Worm (Caenorhabditis elegans) whole organism, L4 larva: ENCODE data around the gene C34C6.9.

Source experiments
- F10B5.3 ChIP-seq: sonication (generic microtip); optimal IDR thresholded peaks from 2 replicates; lab custom pipeline; 2016; ENCODE audit warnings: mild to moderate bottlenecking, missing genetic modification characterization, missing compliant biosample characterization
- F37D6.2 ChIP-seq: sonication (generic microtip); optimal IDR thresholded peaks from 2 replicates; lab custom pipeline; 2016; ENCODE audit warnings: mild to moderate bottlenecking, missing genetic modification characterization, missing compliant biosample characterization
- F44E2.7 ChIP-seq: fragments of 200-800 bp; sonication (Bioruptor generic); IDR thresholded peaks from 2 replicates; pipeline ENCODE4 v2.1.2; 2022; ENCODE audit warnings: missing genetic modification characterization, missing compliant biosample characterization
- T26A8.4 ChIP-seq: fragments of 200-800 bp; sonication (Bioruptor generic); IDR thresholded peaks from 2 replicates; pipeline ENCODE4 v1.3.6; 2022; ENCODE audit warnings: missing genetic modification characterization, missing compliant biosample characterization
- Y105C5A.15 ChIP-seq: fragments of 200-800 bp; sonication (Bioruptor generic); IDR thresholded peaks from 2 replicates; pipeline ENCODE4 v1.3.6; 2022; ENCODE audit warnings: missing genetic modification characterization, missing compliant biosample characterization
- ama-1 ChIP-seq: fragments of 150-350 bp; optimal IDR thresholded peaks from 2 replicates; lab custom pipeline; 2014; ENCODE audit warnings: inconsistent platforms, mixed read lengths
- ceh-32 ChIP-seq: sonication (generic microtip); optimal IDR thresholded peaks from 2 replicates; lab custom pipeline; 2016; ENCODE audit warnings: mild to moderate bottlenecking, missing genetic modification characterization, missing compliant biosample characterization; ENCODE audit not compliant: poor library complexity
- cey-2 ChIP-seq: sonication (generic microtip); optimal IDR thresholded peaks from 3 replicates; lab custom pipeline; 2017; ENCODE audit warnings: missing genetic modification characterization, mild to moderate bottlenecking, missing compliant biosample characterization, antibody characterized with exemption, borderline replicate concordance; ENCODE audit not compliant: insufficient read depth
- ctbp-1 ChIP-seq: fragments of 200-800 bp; sonication (Bioruptor generic); IDR thresholded peaks from 2 replicates; pipeline ENCODE4 v1.3.6; 2022; ENCODE audit warnings: missing genetic modification reagents, missing genetic modification characterization, missing compliant biosample characterization
- daf-8 ChIP-seq: fragments of 200-800 bp; sonication (Bioruptor generic); IDR thresholded peaks from 2 replicates; pipeline ENCODE4 v1.3.6; 2022; ENCODE audit warnings: missing genetic modification characterization, missing compliant biosample characterization
- dmd-6 ChIP-seq: fragments of 200-800 bp; sonication (Bioruptor generic); IDR thresholded peaks from 2 replicates; pipeline ENCODE4 v1.3.6; 2022; ENCODE audit warnings: missing genetic modification reagents, missing genetic modification characterization, missing compliant biosample characterization
- dmd-8 ChIP-seq: fragments of 200-800 bp; sonication (Bioruptor generic); IDR thresholded peaks from 2 replicates; pipeline ENCODE4 v1.3.6; 2022; ENCODE audit warnings: missing genetic modification characterization, missing compliant biosample characterization
- egl-43 ChIP-seq: fragments of 200-800 bp; sonication (Bioruptor generic); IDR thresholded peaks from 2 replicates; pipeline ENCODE4 v1.3.6; 2022; ENCODE audit warnings: missing genetic modification reagents, missing genetic modification characterization, missing compliant biosample characterization
- fkh-10 ChIP-seq: fragments of 150-350 bp; optimal IDR thresholded peaks from 2 replicates; lab custom pipeline; 2014; ENCODE audit warnings: missing biosample characterization, missing genetic modification reagents, missing genetic modification characterization
- hif-1 ChIP-seq, 2 experiments: sonication (generic microtip); optimal IDR thresholded peaks; 2 replicates each; lab custom pipeline; 2016 to 2017; ENCODE audit warnings: missing compliant biosample characterization in 2 of 2, missing genetic modification characterization in 2 of 2, missing genetic modification reagents in 2 of 2, missing genotype in 2 of 2, mild to moderate bottlenecking in 1 of 2
- lim-7 ChIP-seq: fragments of 200-800 bp; sonication (Bioruptor generic); IDR thresholded peaks from 2 replicates; pipeline ENCODE4 v1.3.6; 2022; ENCODE audit warnings: missing genetic modification characterization, missing compliant biosample characterization
- lin-29 ChIP-seq: fragments of 200-800 bp; sonication (Bioruptor generic); IDR thresholded peaks from 2 replicates; pipeline ENCODE4 v1.3.6; 2022; ENCODE audit warnings: missing genetic modification reagents, missing genetic modification characterization, missing compliant biosample characterization
- lsy-2 ChIP-seq, 2 experiments: fragments of 150-350 bp in 1 of 2; sonication (generic microtip) in 1 of 2; optimal IDR thresholded peaks; 2 replicates each; lab custom pipeline; 2014 to 2017; ENCODE audit warnings: missing biosample characterization in 2 of 2, missing genetic modification characterization in 2 of 2
- mdt-29 ChIP-seq: fragments of 200-800 bp; sonication (Bioruptor generic); IDR thresholded peaks from 2 replicates; pipeline ENCODE4 v1.3.6; 2022; ENCODE audit warnings: missing genetic modification reagents, missing genetic modification characterization, missing compliant biosample characterization
- mep-1 ChIP-seq: fragments of 150-350 bp; sonication (generic microtip); optimal IDR thresholded peaks from 3 replicates; lab custom pipeline; 2014; ENCODE audit warnings: missing biosample characterization, missing genetic modification characterization
- mxl-3 ChIP-seq: fragments of 200-800 bp; sonication (Bioruptor generic); optimal IDR thresholded peaks from 2 replicates; lab custom pipeline; 2018; ENCODE audit warnings: mild to moderate bottlenecking, missing genetic modification characterization, missing compliant biosample characterization
- nhr-25 ChIP-seq: sonication (generic microtip); optimal IDR thresholded peaks from 2 replicates; lab custom pipeline; 2017; ENCODE audit warnings: missing genetic modification characterization, mild to moderate bottlenecking, missing compliant biosample characterization, antibody characterized with exemption, moderate library complexity, borderline replicate concordance; ENCODE audit not compliant: insufficient read depth
- set-16 ChIP-seq: fragments of 200-800 bp; sonication (Bioruptor generic); IDR thresholded peaks from 2 replicates; pipeline ENCODE4 v1.3.6; 2022; ENCODE audit warnings: missing genetic modification reagents, missing genetic modification characterization, missing compliant biosample characterization
- snpc-1.2 ChIP-seq: fragments of 200-800 bp; sonication (Bioruptor generic); IDR thresholded peaks from 2 replicates; pipeline ENCODE4 v1.3.6; 2022; ENCODE audit warnings: missing genetic modification reagents, missing genetic modification characterization, missing compliant biosample characterization
- spr-1 ChIP-seq: sonication (generic microtip); optimal IDR thresholded peaks from 2 replicates; lab custom pipeline; 2016; ENCODE audit warnings: mild to moderate bottlenecking, missing genetic modification characterization, missing compliant biosample characterization
- spr-3 ChIP-seq: fragments of 200-800 bp; sonication (Bioruptor generic); optimal IDR thresholded peaks from 2 replicates; lab custom pipeline; 2018; ENCODE audit warnings: mild to moderate bottlenecking, missing genetic modification characterization, missing compliant biosample characterization
- tag-97 ChIP-seq: fragments of 200-800 bp; sonication (Bioruptor generic); IDR thresholded peaks from 2 replicates; pipeline ENCODE4 v1.3.6; 2022; ENCODE audit warnings: missing genetic modification characterization, missing compliant biosample characterization
- tra-1 ChIP-seq: fragments of 200-800 bp; sonication (Bioruptor generic); IDR thresholded peaks from 2 replicates; pipeline ENCODE4 v1.3.6; 2022; ENCODE audit warnings: missing genetic modification reagents, missing genetic modification characterization, missing compliant biosample characterization
- unc-39 ChIP-seq: sonication (generic microtip); optimal IDR thresholded peaks from 2 replicates; lab custom pipeline; 2017; ENCODE audit warnings: missing biosample characterization, missing genetic modification characterization
- unc-62 ChIP-seq, 3 experiments: fragments of 150-350 bp in 1 of 3; sonication (generic microtip); optimal IDR thresholded peaks in 2 of 3; peaks in 1 of 3; 1 replicate in 1 of 3; 2 replicates in 2 of 3; lab custom pipeline; 2014 to 2017; ENCODE audit warnings: missing biosample characterization in 3 of 3, missing genetic modification characterization in 3 of 3, missing genetic modification reagents in 3 of 3, missing genotype in 1 of 3
- vab-7 ChIP-seq: fragments of 200-800 bp; sonication (Bioruptor generic); IDR thresholded peaks from 2 replicates; pipeline ENCODE4 v1.3.6; 2022; ENCODE audit warnings: missing genetic modification reagents, missing genetic modification characterization, missing compliant biosample characterization
- ztf-11 ChIP-seq: fragments of 150-350 bp; optimal IDR thresholded peaks from 2 replicates; lab custom pipeline; 2014; ENCODE audit warnings: missing biosample characterization, missing genetic modification characterization
- ztf-7 ChIP-seq: fragments of 150-350 bp; optimal IDR thresholded peaks from 2 replicates; lab custom pipeline; 2014; ENCODE audit warnings: missing biosample characterization, missing genetic modification characterization

Gene C34C6.9

DNA sequence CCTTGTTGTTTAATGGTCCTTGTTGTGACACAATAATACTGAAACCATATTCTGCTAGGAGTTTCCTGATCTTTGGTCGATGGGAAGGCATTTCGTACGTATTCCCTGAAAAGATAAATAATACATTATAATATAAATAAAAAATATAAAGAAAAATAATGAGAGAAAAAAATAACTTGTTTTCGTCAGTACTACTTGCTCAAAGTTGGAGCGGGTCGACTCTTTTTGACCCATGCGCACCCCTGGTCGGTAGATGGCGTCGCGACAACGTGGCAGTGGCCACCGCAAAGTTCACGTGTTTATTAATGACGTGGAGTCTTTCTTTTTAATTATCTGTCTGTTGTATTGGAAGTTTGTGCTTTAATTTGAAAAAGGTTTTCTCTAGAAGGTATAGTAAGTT, 10.1 kb downstream of the C34C6.9 start, which contains the start of gene C34C6.10:
C34C6.10 (minus strand) TSS at position 101 of the 400 bp plus-strand sequence.
- no peak for TF ChIP-seq vab-7 (GFP tag; lab: Robert Waterston, UW)
- no peak for TF ChIP-seq cey-2 (tag; lab: Kevin White, UChicago)
- no peak for TF ChIP-seq F37D6.2 (tag; lab: Kevin White, UChicago)
- no peak for TF ChIP-seq unc-62 (GFP tag; optimal IDR thresholded peaks at IDR 0.05 in 1 of 2; lab: Kevin White, UChicago)
- TF ChIP-seq unc-62 (tag; optimal IDR thresholded peaks at IDR 0.05; lab: Kevin White, UChicago): no peak
- no peak for TF ChIP-seq T26A8.4 (GFP tag; lab: Robert Waterston, UW)
- no peak for TF ChIP-seq dmd-8 (GFP tag; lab: Robert Waterston, UW)
- TF ChIP-seq nhr-25 (tag; lab: Kevin White, UChicago): no peak
- no peak for TF ChIP-seq ztf-11 (tag; lab: Kevin White, UChicago)

DNA sequence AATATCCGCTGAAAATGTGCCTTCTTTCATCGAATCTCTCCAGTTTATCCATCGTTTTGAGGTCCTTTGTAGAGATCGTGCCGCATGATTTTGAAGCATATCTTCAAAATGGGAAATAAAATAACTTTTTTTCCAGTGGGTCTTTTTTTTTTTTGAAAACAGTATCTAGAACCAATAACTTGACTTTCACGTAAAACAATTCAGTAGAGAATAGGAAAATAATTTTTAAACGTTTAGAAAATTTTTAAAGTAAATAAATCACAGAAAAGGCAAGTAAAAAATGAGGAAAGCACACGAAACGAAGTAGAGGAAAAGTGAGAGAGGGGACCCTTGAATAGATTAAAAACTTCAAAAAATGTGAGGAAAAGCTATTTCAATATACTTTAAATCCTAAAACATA, 13.1 kb downstream of the C34C6.9 start, which contains the start of gene chdh-1:
chdh-1 (minus strand) TSS at position 101 of the 400 bp plus-strand sequence.
- no peak for TF ChIP-seq tag-97 (GFP tag; lab: Robert Waterston, UW)
- TF ChIP-seq unc-62 (GFP tag; optimal IDR thresholded peaks at IDR 0.05 in 1 of 2; lab: Kevin White, UChicago): peak in 1 of 2 experiments; percentile 31
- TF ChIP-seq unc-62 (tag; optimal IDR thresholded peaks at IDR 0.05; lab: Kevin White, UChicago): no peak
- TF ChIP-seq mxl-3 (GFP tag; lab: Kevin White, UChicago): no peak
- TF ChIP-seq Y105C5A.15 (GFP tag; lab: Robert Waterston, UW): no peak
- TF ChIP-seq ceh-32 (tag; lab: Kevin White, UChicago): no peak
- no peak for TF ChIP-seq egl-43
- peak; percentile 45 for TF ChIP-seq ama-1

DNA sequence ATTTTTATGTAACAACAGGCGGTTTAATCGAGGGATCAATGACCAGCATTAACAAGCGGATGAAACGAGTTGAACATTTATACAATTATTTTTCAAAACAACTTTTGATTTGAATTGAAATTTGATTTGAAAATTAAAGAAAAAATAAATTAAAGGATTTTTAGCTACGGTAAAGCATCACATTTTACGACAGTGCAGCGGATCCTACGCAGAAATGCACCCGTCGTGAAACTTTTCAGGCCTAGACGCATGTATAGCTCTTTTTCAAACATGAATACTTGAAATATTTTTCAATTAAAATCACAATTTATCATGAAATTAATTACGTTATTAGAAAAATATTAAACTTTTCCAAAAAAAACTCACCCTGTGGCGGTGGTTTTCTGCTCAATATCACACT, 15.3 kb downstream of the C34C6.9 start:
- TF ChIP-seq lsy-2 (tag; optimal IDR thresholded peaks at IDR 0.05; lab: Kevin White, UChicago) (peak in 1 of 2 experiments; percentile 84), fkh-10 (GFP tag; lab: Kevin White, UChicago) (no peak), unc-62 (GFP tag; optimal IDR thresholded peaks at IDR 0.05 in 1 of 2; lab: Kevin White, UChicago) (peak in 1 of 2 experiments; percentile 49), unc-62 (tag; optimal IDR thresholded peaks at IDR 0.05; lab: Kevin White, UChicago) (no peak)

DNA sequence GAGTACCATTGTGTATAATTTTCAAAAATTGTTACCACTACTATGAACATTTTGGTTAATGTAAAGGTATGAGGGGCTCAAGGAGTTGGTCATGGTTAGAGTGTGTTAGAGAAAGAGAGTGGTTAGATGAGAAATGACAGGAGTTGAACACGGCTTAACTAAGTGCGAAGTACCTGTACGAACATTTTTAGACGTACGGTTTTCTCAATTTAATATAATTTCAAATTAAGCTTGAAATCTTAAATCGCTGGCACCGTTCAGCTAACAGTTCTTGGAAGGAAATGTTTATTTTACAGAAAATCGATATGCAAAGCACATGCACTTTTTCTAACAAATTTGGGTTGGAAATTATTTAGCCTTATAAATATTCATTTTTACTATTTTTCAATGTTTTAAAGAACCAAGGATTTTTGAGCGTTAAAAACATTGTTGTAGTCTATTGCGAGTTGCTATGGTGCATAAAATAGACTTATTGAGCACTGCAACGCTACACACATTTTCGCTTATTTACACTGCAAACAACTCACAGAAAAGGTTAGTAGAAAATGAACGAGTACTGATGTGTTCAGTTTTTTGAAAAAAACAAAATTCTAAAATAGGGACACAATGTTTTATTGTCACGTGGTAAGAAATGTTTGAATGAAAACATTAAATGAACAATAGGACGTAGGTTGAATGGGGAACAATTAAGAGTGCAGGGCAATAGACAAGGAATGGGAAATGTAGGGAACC, 16.1 kb downstream of the C34C6.9 start, which contains the start of gene sphk-1:
sphk-1 (minus strand) TSS at position 51 of the 732 bp plus-strand sequence.
- TF ChIP-seq hif-1 (tag; optimal IDR thresholded peaks at IDR 0.05; lab: Kevin White, UChicago) (no peak), F44E2.7 (GFP tag; lab: Robert Waterston, UW) (no peak), spr-1 (no peak), mxl-3 (GFP tag; lab: Kevin White, UChicago) (no peak), unc-39 (tag; lab: Kevin White, UChicago) (no peak), T26A8.4 (GFP tag; lab: Robert Waterston, UW) (no peak), spr-3 (GFP tag; lab: Kevin White, UChicago) (no peak), mdt-29 (GFP tag; lab: Robert Waterston, UW) (no peak), set-16 (GFP tag; lab: Robert Waterston, UW) (no peak), tra-1 (GFP tag; lab: Robert Waterston, UW) (no peak)

DNA sequence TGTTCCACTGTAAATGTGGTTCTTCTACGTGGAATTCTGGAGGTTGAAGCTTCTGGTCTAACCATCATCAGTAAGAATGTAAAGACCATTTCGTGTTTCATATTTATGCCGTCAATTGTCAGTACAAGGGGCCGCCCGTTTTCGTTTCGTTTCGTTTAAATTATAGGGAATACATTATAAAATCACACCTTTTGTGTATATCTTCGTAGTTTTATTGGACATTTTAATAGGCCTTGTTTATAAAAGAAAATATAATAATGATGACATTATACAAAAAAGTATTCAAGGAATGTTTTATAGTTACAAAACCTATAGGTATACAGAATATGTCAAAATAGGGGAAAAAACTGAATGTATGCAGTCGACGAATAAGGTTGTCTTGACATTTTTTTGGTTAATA, 18.0 kb downstream of the C34C6.9 start, which contains the start of gene ceh-7:
ceh-7 (minus strand) TSS at position 101 of the 400 bp plus-strand sequence.
- TF ChIP-seq lim-7 (no peak), F10B5.3 (tag; lab: Kevin White, UChicago) (no peak), mxl-3 (GFP tag; lab: Kevin White, UChicago) (no peak), ama-1 (no peak), Y105C5A.15 (GFP tag; lab: Robert Waterston, UW) (no peak), snpc-1.2 (GFP tag; lab: Robert Waterston, UW) (no peak), dmd-6 (GFP tag; lab: Robert Waterston, UW) (no peak), ctbp-1 (GFP tag; lab: Robert Waterston, UW) (no peak), ceh-32 (tag; lab: Kevin White, UChicago) (no peak), ztf-7 (no peak), daf-8 (GFP tag; lab: Robert Waterston, UW) (no peak), lin-29 (GFP tag; lab: Robert Waterston, UW) (no peak), mep-1 (no peak)
